Fruit fly (Drosophila melanogaster): ENCODE data around the gene CG9098.

CG9098 gene

dm6 chr2L:5975025-5975539 is 37.1 kb downstream of the CG9098 start (continued):
- TF ChIP-seq mld (GFP tag; IDR thresholded peaks at IDR 0.05; ENCODE audit: partially characterized antibody) (no peak), CG7271 (tag; optimal IDR thresholded peaks at IDR 0.05) (no peak), unc-4 (GFP tag; IDR thresholded peaks at IDR 0.05; ENCODE audit: partially characterized antibody) (no peak), CG32772 (GFP tag; IDR thresholded peaks at IDR 0.05) (no peak), CG11560 (tag; IDR thresholded peaks at IDR 0.05) (no peak), Drgx (GFP tag; IDR thresholded peaks at IDR 0.05) (no peak), CG1603 (tag; optimal IDR thresholded peaks at IDR 0.05) (no peak), shn (GFP tag; optimal IDR thresholded peaks at IDR 0.05) (no peak), Doc2 (GFP tag; IDR thresholded peaks at IDR 0.05) (no peak), ftz-f1 (GFP tag; optimal IDR thresholded peaks at IDR 0.05) (peak; percentile 71), CG34422 (GFP tag; IDR thresholded peaks at IDR 0.05) (0 out of 3 replicates have a peak, but pooled peaks have one; percentile 19), CG6765 (GFP tag; optimal IDR thresholded peaks at IDR 0.05) (no peak), tll (GFP tag; optimal IDR thresholded peaks at IDR 0.05) (no peak), dmrt11E (tag; optimal IDR thresholded peaks at IDR 0.05) (no peak), CG18011 (GFP tag; optimal IDR thresholded peaks at IDR 0.05) (no peak), CG4820 (GFP tag; optimal IDR thresholded peaks at IDR 0.05) (no peak), pho (GFP tag; optimal IDR thresholded peaks at IDR 0.05) (no peak), onecut (GFP tag; IDR thresholded peaks at IDR 0.05) (no peak), slp2 (GFP tag; optimal IDR thresholded peaks at IDR 0.05) (no peak), Bteb2 (GFP tag; optimal IDR thresholded peaks at IDR 0.05) (no peak), CG7786 (GFP tag; optimal IDR thresholded peaks at IDR 0.05) (no peak), pum (GFP tag; optimal IDR thresholded peaks at IDR 0.05) (no peak), CG13296 (GFP tag; optimal IDR thresholded peaks at IDR 0.05) (no peak), Abd-B (GFP tag; optimal IDR thresholded peaks at IDR 0.05) (no peak), hkb (optimal IDR thresholded peaks at IDR 0.05) (no peak), hkb (GFP tag; IDR thresholded peaks at IDR 0.05) (0 out of 2 replicates have a peak, but pooled peaks have one; percentile 12), HLH4C (GFP tag; IDR thresholded peaks at IDR 0.05; ENCODE audit: partially characterized antibody) (0 out of 3 replicates have a peak, but pooled peaks have one; percentile 40), CG16779 (GFP tag; IDR thresholded peaks at IDR 0.05) (no peak), crol (GFP tag; IDR thresholded peaks at IDR 0.05) (peak; percentile 40; the same call in 1 of the 2 replicates), Scr (GFP tag; IDR thresholded peaks at IDR 0.05; ENCODE audit: partially characterized antibody) (no peak), CG6175 (GFP tag; IDR thresholded peaks at IDR 0.05) (0 out of 3 replicates have a peak, but pooled peaks have one; percentile 46), YL-1 (GFP tag; optimal IDR thresholded peaks at IDR 0.05) (no peak), Sox102F (GFP tag; optimal IDR thresholded peaks at IDR 0.05) (no peak), CG3838 (GFP tag; optimal IDR thresholded peaks at IDR 0.05) (no peak)

DNA sequence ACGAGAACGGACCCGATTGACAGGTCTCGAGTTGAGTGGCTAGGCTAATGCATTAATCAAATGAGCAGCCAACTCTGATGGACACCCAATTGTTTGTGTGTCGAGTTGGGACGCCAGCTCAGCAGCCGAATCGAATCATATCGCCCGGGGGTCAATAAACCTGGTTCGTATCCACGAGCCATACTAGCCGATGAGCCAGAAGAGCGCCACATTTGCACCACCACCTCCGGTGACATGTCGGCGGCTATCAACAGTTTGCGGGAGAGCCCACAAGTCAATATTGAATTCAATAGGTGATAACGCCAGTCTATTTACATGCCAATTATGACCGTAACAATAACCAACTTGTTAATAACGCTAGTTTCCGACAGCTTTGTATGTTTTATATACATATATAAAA is 38.0 kb downstream of the CG9098 start:
- TF ChIP-seq CG8281 (tag; optimal IDR thresholded peaks at IDR 0.05), result peak; percentile 52
- TF ChIP-seq MTF-1 (GFP tag; optimal IDR thresholded peaks at IDR 0.05; ENCODE audit: borderline replicate concordance), result peak; percentile 87
- no peak for TF ChIP-seq pzg (GFP tag; optimal IDR thresholded peaks at IDR 0.05)
- peak; percentile 67 for TF ChIP-seq CG17359 (tag; optimal IDR thresholded peaks at IDR 0.05)
- TF ChIP-seq D19B (GFP tag; optimal IDR thresholded peaks at IDR 0.05), result peak; percentile 4
- TF ChIP-seq gce (GFP tag; IDR thresholded peaks at IDR 0.05), result peak; percentile 63; the same call in 2 of the 3 replicates
- peak; percentile 27; the same call in 1 of the 3 replicates for TF ChIP-seq CG11695 (GFP tag; IDR thresholded peaks at IDR 0.05)
- peak; percentile 71 for TF ChIP-seq B-H2 (GFP tag; optimal IDR thresholded peaks at IDR 0.05)
- TF ChIP-seq Rx (GFP tag; IDR thresholded peaks at IDR 0.05), result no peak; the same call in 1 of the 2 replicates
- TF ChIP-seq ewg (GFP tag; optimal IDR thresholded peaks at IDR 0.05), result peak; percentile 14
- 0 out of 2 replicates have a peak, but pooled peaks have one; percentile 15 for TF ChIP-seq Adf1 (GFP tag; IDR thresholded peaks at IDR 0.05)
- no peak for TF ChIP-seq bbx (GFP tag; IDR thresholded peaks at IDR 0.05; ENCODE audit: partially characterized antibody)
- no peak for TF ChIP-seq ems (GFP tag; optimal IDR thresholded peaks at IDR 0.05)
- TF ChIP-seq Fer2 (tag; optimal IDR thresholded peaks at IDR 0.05), result peak; percentile 47
- TF ChIP-seq Lim3 (GFP tag; IDR thresholded peaks at IDR 0.05), result no peak
- peak; percentile 59 for TF ChIP-seq CG15011 (GFP tag; optimal IDR thresholded peaks at IDR 0.05)
- TF ChIP-seq CG9215 (GFP tag; IDR thresholded peaks at IDR 0.05), result no peak
- TF ChIP-seq Myb (GFP tag; optimal IDR thresholded peaks at IDR 0.05), result no peak

Data from whole organism, embryonic.